Worm (Caenorhabditis elegans) whole organism, L4 larva: ENCODE results near the gene srh-31.

ENCODE experiments used
- R02D3.7 ChIP-seq: fragments of 150-350 bp; sonication (generic microtip); optimal IDR thresholded peaks from 3 replicates; lab custom pipeline; 2014; ENCODE audit warnings: missing biosample characterization, missing genetic modification characterization
- T20F7.1 ChIP-seq: fragments of 200-800 bp; sonication (Bioruptor generic); optimal IDR thresholded peaks from 2 replicates; lab custom pipeline; 2018; ENCODE audit warnings: mild to moderate bottlenecking, missing genetic modification characterization, missing compliant biosample characterization
- Y105C5A.15 ChIP-seq: fragments of 200-800 bp; sonication (Bioruptor generic); IDR thresholded peaks from 2 replicates; pipeline ENCODE4 v1.3.6; 2022; ENCODE audit warnings: missing genetic modification characterization, missing compliant biosample characterization
- Y48G9A.11 ChIP-seq: fragments of 200-800 bp; sonication (Bioruptor generic); IDR thresholded peaks from 2 replicates; pipeline ENCODE4 v1.3.6; 2022; ENCODE audit warnings: missing genetic modification reagents, missing genetic modification characterization, missing compliant biosample characterization
- Y5F2A.4 ChIP-seq: fragments of 200-800 bp; sonication (Bioruptor generic); optimal IDR thresholded peaks from 2 replicates; lab custom pipeline; 2018; ENCODE audit warnings: mild to moderate bottlenecking, missing genetic modification characterization, missing compliant biosample characterization
- aha-1 ChIP-seq: fragments of 150-350 bp; peaks from one replicate; lab custom pipeline; 2014; ENCODE audit warnings: missing biosample characterization, missing genetic modification characterization
- ces-1 ChIP-seq: fragments of 150-350 bp; sonication (generic microtip); optimal IDR thresholded peaks from 4 replicates; lab custom pipeline; 2014; ENCODE audit warnings: missing biosample characterization, missing genetic modification reagents, missing genetic modification characterization
- cey-2 ChIP-seq: sonication (generic microtip); optimal IDR thresholded peaks from 3 replicates; lab custom pipeline; 2017; ENCODE audit warnings: missing genetic modification characterization, mild to moderate bottlenecking, missing compliant biosample characterization, antibody characterized with exemption, borderline replicate concordance; ENCODE audit not compliant: insufficient read depth
- ctbp-1 ChIP-seq: fragments of 200-800 bp; sonication (Bioruptor generic); IDR thresholded peaks from 2 replicates; pipeline ENCODE4 v1.3.6; 2022; ENCODE audit warnings: missing genetic modification reagents, missing genetic modification characterization, missing compliant biosample characterization
- daf-16 ChIP-seq, 3 experiments: sonication (generic microtip); optimal IDR thresholded peaks; 2 replicates each; lab custom pipeline; 2016 to 2017; ENCODE audit warnings: missing genetic modification characterization in 3 of 3, missing genetic modification reagents in 3 of 3, mild to moderate bottlenecking in 2 of 3, missing compliant biosample characterization in 2 of 3, missing biosample characterization in 1 of 3, moderate library complexity in 1 of 3
- daf-19 ChIP-seq: fragments of 200-800 bp; sonication (Bioruptor generic); conservative IDR thresholded peaks from 2 replicates; pipeline ENCODE4 v1.3.6; 2022; ENCODE audit warnings: missing genetic modification characterization, missing compliant biosample characterization
- dmd-8 ChIP-seq: fragments of 200-800 bp; sonication (Bioruptor generic); IDR thresholded peaks from 2 replicates; pipeline ENCODE4 v1.3.6; 2022; ENCODE audit warnings: missing genetic modification characterization, missing compliant biosample characterization
- dmd-9 ChIP-seq: fragments of 200-800 bp; sonication (Bioruptor generic); IDR thresholded peaks from 2 replicates; pipeline ENCODE4 v1.3.6; 2022; ENCODE audit warnings: missing genetic modification reagents, missing genetic modification characterization, missing compliant biosample characterization
- egl-27 ChIP-seq: sonication (generic microtip); optimal IDR thresholded peaks from 3 replicates; lab custom pipeline; 2017; ENCODE audit warnings: missing biosample characterization, missing genetic modification reagents, missing genetic modification characterization
- gei-8 ChIP-seq: fragments of 200-800 bp; sonication (Bioruptor generic); optimal IDR thresholded peaks from 2 replicates; lab custom pipeline; 2018; ENCODE audit warnings: mild to moderate bottlenecking, missing genetic modification characterization, missing compliant biosample characterization
- hif-1 ChIP-seq, 2 experiments: sonication (generic microtip); optimal IDR thresholded peaks; 2 replicates each; lab custom pipeline; 2016 to 2017; ENCODE audit warnings: missing compliant biosample characterization in 2 of 2, missing genetic modification characterization in 2 of 2, missing genetic modification reagents in 2 of 2, missing genotype in 2 of 2, mild to moderate bottlenecking in 1 of 2
- hlh-11 ChIP-seq: fragments of 200-800 bp; sonication (Bioruptor generic); optimal IDR thresholded peaks from 2 replicates; lab custom pipeline; 2018; ENCODE audit warnings: mild to moderate bottlenecking, missing genetic modification characterization, missing compliant biosample characterization
- hmg-1.1 ChIP-seq: fragments of 200-800 bp; sonication (Bioruptor generic); IDR thresholded peaks from 2 replicates; pipeline ENCODE4 v1.3.6; 2022; ENCODE audit warnings: missing genetic modification reagents, missing genetic modification characterization, missing compliant biosample characterization
- jun-1 ChIP-seq: fragments of 150-350 bp; optimal IDR thresholded peaks from 2 replicates; lab custom pipeline; 2014; ENCODE audit warnings: missing biosample characterization, missing genetic modification reagents, missing genetic modification characterization
- lin-38 ChIP-seq: fragments of 200-800 bp; sonication (Bioruptor generic); IDR thresholded peaks from 2 replicates; pipeline ENCODE4 v1.3.6; 2022; ENCODE audit warnings: missing genetic modification reagents, missing genetic modification characterization, missing compliant biosample characterization
- lir-3 ChIP-seq: sonication (generic microtip); optimal IDR thresholded peaks from 2 replicates; lab custom pipeline; 2016; ENCODE audit warnings: mild to moderate bottlenecking, missing genetic modification characterization, missing compliant biosample characterization
- madf-9 ChIP-seq: fragments of 200-800 bp; sonication (Bioruptor generic); conservative IDR thresholded peaks from 2 replicates; pipeline ENCODE4 v1.3.6; 2022; ENCODE audit warnings: missing genetic modification reagents, missing genetic modification characterization, missing compliant biosample characterization
- mdl-1 ChIP-seq, 2 experiments: fragments of 150-350 bp in 1 of 2; sonication (generic microtip) in 1 of 2; optimal IDR thresholded peaks; 2 replicates each; lab custom pipeline; 2014 to 2017; ENCODE audit warnings: missing biosample characterization in 2 of 2, missing genetic modification characterization in 2 of 2
- mxl-2 ChIP-seq: fragments of 200-800 bp; sonication (Bioruptor generic); conservative IDR thresholded peaks from 2 replicates; pipeline ENCODE4 v1.3.6; 2022; ENCODE audit warnings: missing genetic modification reagents, missing genetic modification characterization, missing compliant biosample characterization
- nhr-41 ChIP-seq: fragments of 200-800 bp; sonication (Bioruptor generic); IDR thresholded peaks from 2 replicates; pipeline ENCODE4 v1.3.6; 2022; ENCODE audit warnings: missing genetic modification reagents, missing genetic modification characterization, missing compliant biosample characterization
- pha-4 ChIP-seq, 2 experiments: fragments of 150-350 bp in 1 of 2; fragments of 200-800 bp in 1 of 2; sonication (Bioruptor generic) in 1 of 2; IDR thresholded peaks in 1 of 2; optimal IDR thresholded peaks in 1 of 2; 2 replicates each; pipeline versions ENCODE4 v1.3.6 to Lab custom; 2014 to 2022; ENCODE audit warnings: missing genetic modification characterization in 2 of 2, missing genetic modification reagents in 2 of 2, missing biosample characterization in 1 of 2, missing compliant biosample characterization in 1 of 2
- rbr-2 ChIP-seq: sonication (generic microtip); optimal IDR thresholded peaks from 2 replicates; lab custom pipeline; 2016; ENCODE audit warnings: missing genotype, missing genetic modification characterization, missing compliant biosample characterization
- set-16 ChIP-seq: fragments of 200-800 bp; sonication (Bioruptor generic); IDR thresholded peaks from 2 replicates; pipeline ENCODE4 v1.3.6; 2022; ENCODE audit warnings: missing genetic modification reagents, missing genetic modification characterization, missing compliant biosample characterization
- skn-1 ChIP-seq: fragments of 150-350 bp; optimal IDR thresholded peaks from 2 replicates; lab custom pipeline; 2014; ENCODE audit warnings: missing biosample characterization, missing genetic modification characterization
- snpc-1.2 ChIP-seq: fragments of 200-800 bp; sonication (Bioruptor generic); IDR thresholded peaks from 2 replicates; pipeline ENCODE4 v1.3.6; 2022; ENCODE audit warnings: missing genetic modification reagents, missing genetic modification characterization, missing compliant biosample characterization
- snpc-4 ChIP-seq: fragments of 150-350 bp; optimal IDR thresholded peaks from 2 replicates; lab custom pipeline; 2014; ENCODE audit warnings: missing biosample characterization, missing genetic modification characterization
- spr-1 ChIP-seq: sonication (generic microtip); optimal IDR thresholded peaks from 2 replicates; lab custom pipeline; 2016; ENCODE audit warnings: mild to moderate bottlenecking, missing genetic modification characterization, missing compliant biosample characterization
- tag-97 ChIP-seq: fragments of 200-800 bp; sonication (Bioruptor generic); IDR thresholded peaks from 2 replicates; pipeline ENCODE4 v1.3.6; 2022; ENCODE audit warnings: missing genetic modification characterization, missing compliant biosample characterization
- vab-7 ChIP-seq: fragments of 200-800 bp; sonication (Bioruptor generic); IDR thresholded peaks from 2 replicates; pipeline ENCODE4 v1.3.6; 2022; ENCODE audit warnings: missing genetic modification reagents, missing genetic modification characterization, missing compliant biosample characterization
- zfp-2 ChIP-seq: sonication (generic microtip); optimal IDR thresholded peaks from 2 replicates; lab custom pipeline; 2016; ENCODE audit warnings: mild to moderate bottlenecking, missing genetic modification characterization, missing compliant biosample characterization
- zip-11 ChIP-seq: fragments of 200-800 bp; sonication (Bioruptor generic); IDR thresholded peaks from 2 replicates; pipeline ENCODE4 v1.3.6; 2022; ENCODE audit warnings: missing genetic modification characterization, missing compliant biosample characterization
- ztf-11 ChIP-seq: fragments of 150-350 bp; optimal IDR thresholded peaks from 2 replicates; lab custom pipeline; 2014; ENCODE audit warnings: missing biosample characterization, missing genetic modification characterization

Gene srh-31

ce11 chrV:17664367-17664766 lies 42.8 kb upstream of the srh-31 start:
- TF ChIP-seq aha-1: peak; percentile 3
- TF ChIP-seq vab-7 (GFP tag; lab: Robert Waterston, UW): 0 out of 2 replicates have a peak, but pooled peaks have one; percentile 29
- TF ChIP-seq Y48G9A.11 (GFP tag; lab: Robert Waterston, UW): 0 out of 2 replicates have a peak, but pooled peaks have one; percentile 39
- TF ChIP-seq cey-2 (tag; lab: Kevin White, UChicago): no peak
- TF ChIP-seq snpc-1.2 (GFP tag; lab: Robert Waterston, UW): no peak
- no peak for TF ChIP-seq snpc-4
- no peak for TF ChIP-seq mdl-1 (tag; optimal IDR thresholded peaks at IDR 0.05; lab: Kevin White, UChicago)
- TF ChIP-seq set-16 (GFP tag; lab: Robert Waterston, UW): peak; percentile 69

ce11 chrV:17665906-17666305 lies 41.2 kb upstream of the srh-31 start, which contains the start of gene F59A1.11:
F59A1.11 (minus strand) TSS chrV:17666006.
- TF ChIP-seq hif-1 (tag; optimal IDR thresholded peaks at IDR 0.05; lab: Kevin White, UChicago) (no peak), spr-1 (no peak), pha-4 (GFP tag; IDR thresholded peaks at IDR 0.05; lab: Robert Waterston, UW) (no peak), pha-4 (tag; optimal IDR thresholded peaks at IDR 0.05; lab: Kevin White, UChicago) (no peak), lir-3 (tag; lab: Kevin White, UChicago) (no peak), dmd-9 (GFP tag; lab: Robert Waterston, UW) (no peak), hlh-11 (no peak), ztf-11 (tag; lab: Kevin White, UChicago) (no peak), jun-1 (tag; lab: Kevin White, UChicago) (no peak), dmd-8 (GFP tag; lab: Robert Waterston, UW) (no peak), nhr-41 (GFP tag; lab: Robert Waterston, UW) (no peak), T20F7.1 (GFP tag; lab: Kevin White, UChicago) (no peak), daf-16 (GFP tag; optimal IDR thresholded peaks at IDR 0.05; lab: Kevin White, UChicago) (no peak), daf-16 (tag; optimal IDR thresholded peaks at IDR 0.05; lab: Kevin White, UChicago) (no peak), egl-27 (no peak)
- TF ChIP-seq, all 104 proteins: peak for 0

ce11 chrV:17667676-17668075 lies 39.4 kb upstream of the srh-31 start, which contains the start of gene F59A1.12:
F59A1.12 (minus strand) TSS chrV:17667776.
- TF ChIP-seq zfp-2 (tag; lab: Kevin White, UChicago) (no peak), Y5F2A.4 (no peak), ctbp-1 (GFP tag; lab: Robert Waterston, UW) (no peak), lin-38 (no peak), hlh-11 (no peak), mxl-2 (GFP tag; lab: Robert Waterston, UW) (no peak), rbr-2 (no peak), hif-1 (tag; optimal IDR thresholded peaks at IDR 0.05; lab: Kevin White, UChicago) (no peak), set-16 (GFP tag; lab: Robert Waterston, UW) (no peak), zip-11 (GFP tag; lab: Robert Waterston, UW) (no peak), Y105C5A.15 (no peak), madf-9 (GFP tag; lab: Robert Waterston, UW) (no peak), skn-1 (tag; lab: Kevin White, UChicago) (no peak), ces-1 (GFP tag; lab: Kevin White, UChicago) (no peak), tag-97 (GFP tag; lab: Robert Waterston, UW) (no peak), R02D3.7 (tag; lab: Kevin White, UChicago) (no peak), gei-8 (GFP tag; lab: Kevin White, UChicago) (no peak), daf-19 (no peak), hmg-1.1 (GFP tag; lab: Robert Waterston, UW) (no peak)
